Fruit fly (Drosophila melanogaster): ENCODE results near the gene Sirt4.

dm6 chrX:5672243-5673051 is 6.7 kb upstream of the Sirt4 start, which contains the start of gene RpL35:
- no peak for TF ChIP-seq psq (optimal IDR thresholded peaks at IDR 0.05)
- no peak for TF ChIP-seq Sin3A (optimal IDR thresholded peaks at IDR 0.05)
- TF ChIP-seq Myc (optimal IDR thresholded peaks at IDR 0.05): no peak
- no peak for TF ChIP-seq ttk (optimal IDR thresholded peaks at IDR 0.05)
- no peak for TF ChIP-seq insv (optimal IDR thresholded peaks at IDR 0.05)
- TF ChIP-seq h (optimal IDR thresholded peaks at IDR 0.05): no peak
